Fruit fly (Drosophila melanogaster): ENCODE results near the gene Hex-A.
A peak's percentile ranks its signal among the peaks of the same experiment; 100 is the strongest.

The Hex-A gene

DNA sequence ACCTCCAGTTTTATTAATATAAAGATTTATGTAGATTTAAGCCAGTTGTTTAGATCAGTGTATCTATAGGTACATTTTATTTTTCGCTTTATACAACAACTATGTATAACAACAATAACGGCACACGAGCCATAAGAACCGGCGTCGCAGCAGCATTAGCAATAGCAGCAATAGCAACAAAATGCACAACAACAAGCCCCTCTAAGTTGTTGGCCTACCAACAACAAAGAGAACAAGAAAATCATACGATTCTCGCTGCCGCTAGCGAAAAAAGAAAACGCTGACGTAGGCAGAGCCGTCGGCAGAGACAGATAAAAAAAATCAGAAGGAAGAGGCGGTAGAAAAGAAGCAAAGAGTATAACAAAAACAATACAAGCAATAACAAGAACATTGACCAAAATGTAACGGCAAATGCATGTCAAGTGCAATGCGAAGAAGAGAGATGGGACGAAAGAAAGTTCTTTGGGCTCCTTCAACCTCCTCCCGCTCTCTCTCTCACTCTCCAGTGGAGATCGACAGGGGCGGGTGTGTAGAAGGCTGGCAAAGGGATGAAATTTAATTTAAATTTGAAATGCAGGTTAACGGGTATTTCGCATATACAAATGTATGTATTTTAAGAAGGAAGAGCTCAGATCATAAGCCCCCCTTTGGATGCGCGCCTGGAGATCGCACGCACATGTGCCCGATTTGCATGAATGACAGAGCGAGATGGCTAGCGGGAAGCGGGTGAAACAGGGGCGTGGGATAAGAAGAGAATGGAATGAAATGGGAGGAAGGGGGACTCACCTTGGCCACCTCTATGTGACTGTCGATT lies 6.6 kb upstream of the Hex-A start (continued):
- peak; percentile 86 for TF ChIP-seq luna (GFP tag; optimal IDR thresholded peaks at IDR 0.05)
- TF ChIP-seq CG4282 (GFP tag; optimal IDR thresholded peaks at IDR 0.05), result peak; percentile 95
- TF ChIP-seq Pdp1 (GFP tag; optimal IDR thresholded peaks at IDR 0.05), result peak; percentile 97 to 99
- TF ChIP-seq E2f2 (GFP tag; IDR thresholded peaks at IDR 0.05), result peak; percentile 83
- peak; percentile 96 for TF ChIP-seq CG15696 (tag; optimal IDR thresholded peaks at IDR 0.05)
- no peak for TF ChIP-seq fru (optimal IDR thresholded peaks at IDR 0.05)
- TF ChIP-seq CG6272 (GFP tag; IDR thresholded peaks at IDR 0.05), result peak; percentile 98
- no peak for TF ChIP-seq CG15479 (GFP tag; optimal IDR thresholded peaks at IDR 0.05)
- peak; percentile 98 for TF ChIP-seq unpg (GFP tag; optimal IDR thresholded peaks at IDR 0.05)
- peak; percentile 98 for TF ChIP-seq NC2α (GFP tag; optimal IDR thresholded peaks at IDR 0.05)
- no peak for TF ChIP-seq prd (optimal IDR thresholded peaks at IDR 0.05)
- peak; percentile 99 for TF ChIP-seq prd (GFP tag; IDR thresholded peaks at IDR 0.05)
- peak; percentile 97 for TF ChIP-seq repo (GFP tag; optimal IDR thresholded peaks at IDR 0.05)
- peak; percentile 94 for TF ChIP-seq CG33557 (GFP tag; optimal IDR thresholded peaks at IDR 0.05)
- TF ChIP-seq bsh (GFP tag; optimal IDR thresholded peaks at IDR 0.05), result peak; percentile 98 to 99
- peak; percentile 99 for TF ChIP-seq CG17359 (tag; optimal IDR thresholded peaks at IDR 0.05)
- TF ChIP-seq CG14050 (GFP tag; IDR thresholded peaks at IDR 0.05), result peak; percentile 96
- peak; percentile 97 for TF ChIP-seq Lhr (GFP tag; optimal IDR thresholded peaks at IDR 0.05)
- TF ChIP-seq CG6854 (GFP tag; optimal IDR thresholded peaks at IDR 0.05), result peak; percentile 93
- TF ChIP-seq CG10543 (GFP tag; optimal IDR thresholded peaks at IDR 0.05), result peak; percentile 64
- TF ChIP-seq CG32772 (GFP tag; IDR thresholded peaks at IDR 0.05), result peak; percentile 99
- TF ChIP-seq CG2889 (GFP tag; IDR thresholded peaks at IDR 0.05), result peak; percentile 98
- peak; percentile 99 for TF ChIP-seq CG12769 (tag; optimal IDR thresholded peaks at IDR 0.05)
- peak; percentile 96 for TF ChIP-seq ab (GFP tag; optimal IDR thresholded peaks at IDR 0.05)
- no peak for TF ChIP-seq hth (optimal IDR thresholded peaks at IDR 0.05)
- TF ChIP-seq jigr1 (GFP tag; IDR thresholded peaks at IDR 0.05), result peak; percentile 97
- TF ChIP-seq gro (GFP tag; optimal IDR thresholded peaks at IDR 0.05), result peak; percentile 98
- TF ChIP-seq h (optimal IDR thresholded peaks at IDR 0.05), result no peak
- no peak for TF ChIP-seq Sin3A (optimal IDR thresholded peaks at IDR 0.05)
- peak; percentile 98 for TF ChIP-seq bab2 (GFP tag; optimal IDR thresholded peaks at IDR 0.05)
- peak; percentile 84 for TF ChIP-seq CG10321 (GFP tag; IDR thresholded peaks at IDR 0.05)
- TF ChIP-seq CG10959 (GFP tag; IDR thresholded peaks at IDR 0.05), result peak; percentile 98
- TF ChIP-seq Hmr (GFP tag; optimal IDR thresholded peaks at IDR 0.05), result peak; percentile 98
- peak; percentile 96 for TF ChIP-seq CG3838 (GFP tag; optimal IDR thresholded peaks at IDR 0.05)
- peak; percentile 99 for TF ChIP-seq H15 (GFP tag; IDR thresholded peaks at IDR 0.05)
- TF ChIP-seq gce (GFP tag; IDR thresholded peaks at IDR 0.05), result peak; percentile 97
- TF ChIP-seq lab (GFP tag; optimal IDR thresholded peaks at IDR 0.05), result peak; percentile 99
- peak; percentile 96 for TF ChIP-seq nau (GFP tag; optimal IDR thresholded peaks at IDR 0.05)
- peak; percentile 99 for TF ChIP-seq gt (GFP tag; IDR thresholded peaks at IDR 0.05)
- TF ChIP-seq odd (GFP tag; optimal IDR thresholded peaks at IDR 0.05), result peak; percentile 94
- TF ChIP-seq ranshi (GFP tag; IDR thresholded peaks at IDR 0.05), result peak; percentile 99
- TF ChIP-seq NFAT (GFP tag; IDR thresholded peaks at IDR 0.05), result peak; percentile 99
- TF ChIP-seq ems (GFP tag; optimal IDR thresholded peaks at IDR 0.05), result peak; percentile 99
- TF ChIP-seq BtbVII (GFP tag; optimal IDR thresholded peaks at IDR 0.05), result peak; percentile 95
- peak; percentile 89 for TF ChIP-seq CG15073 (GFP tag; optimal IDR thresholded peaks at IDR 0.05)
- peak; percentile 96 for TF ChIP-seq gsb (GFP tag; IDR thresholded peaks at IDR 0.05)
- peak; percentile 99 for TF ChIP-seq Rfx (GFP tag; IDR thresholded peaks at IDR 0.05)
- TF ChIP-seq CG12942 (GFP tag; optimal IDR thresholded peaks at IDR 0.05), result peak; percentile 98
- peak; percentile 99 for TF ChIP-seq Gug (GFP tag; IDR thresholded peaks at IDR 0.05)
- TF ChIP-seq lov (optimal IDR thresholded peaks at IDR 0.05), result no peak
- peak; percentile 99 for TF ChIP-seq lov (GFP tag; IDR thresholded peaks at IDR 0.05)
- peak; percentile 77 for TF ChIP-seq MESR4 (GFP tag; optimal IDR thresholded peaks at IDR 0.05)

Data from whole organism, embryonic.